Fruit fly (Drosophila melanogaster): ENCODE measurements around the gene jumu.

The jumu gene

dm6 chr3R:10332823-10333263 lies 17.1 kb upstream of the jumu start, which contains the start of gene sle (continued):
- TF ChIP-seq CG18599 (GFP tag; optimal IDR thresholded peaks at IDR 0.05) (no peak), ewg (GFP tag; optimal IDR thresholded peaks at IDR 0.05) (no peak), ase (GFP tag; IDR thresholded peaks at IDR 0.05) (no peak), gfzf (GFP tag; optimal IDR thresholded peaks at IDR 0.05) (peak; percentile 33), CG15514 (GFP tag; optimal IDR thresholded peaks at IDR 0.05) (peak; percentile 83), CG4282 (GFP tag; optimal IDR thresholded peaks at IDR 0.05) (peak; percentile 56), CG12769 (tag; optimal IDR thresholded peaks at IDR 0.05) (no peak), Sox102F (GFP tag; optimal IDR thresholded peaks at IDR 0.05) (no peak), Kr (GFP tag; optimal IDR thresholded peaks at IDR 0.05) (no peak), Chrac-16 (GFP tag; optimal IDR thresholded peaks at IDR 0.05) (peak; percentile 26), unc-4 (GFP tag; IDR thresholded peaks at IDR 0.05; ENCODE audit: partially characterized antibody) (peak; percentile 44; the same call in 1 of the 2 replicates), CG9609 (GFP tag; optimal IDR thresholded peaks at IDR 0.05) (peak; percentile 71), CG17568 (GFP tag; optimal IDR thresholded peaks at IDR 0.05) (no peak), hb (GFP tag; IDR thresholded peaks at IDR 0.05; ENCODE audit: partially characterized antibody) (no peak), CG8089 (GFP tag; optimal IDR thresholded peaks at IDR 0.05) (peak; percentile 26), sens (GFP tag) (no peak), ara (GFP tag; IDR thresholded peaks at IDR 0.05) (peak; percentile 41; the same call in 1 of the 2 replicates), tgo (GFP tag; IDR thresholded peaks at IDR 0.05) (0 out of 3 replicates have a peak, but pooled peaks have one; percentile 17), ro (GFP tag; IDR thresholded peaks at IDR 0.05) (no peak), Meics (GFP tag; optimal IDR thresholded peaks at IDR 0.05) (peak; percentile 43), CG15601 (tag; optimal IDR thresholded peaks at IDR 0.05) (no peak), CG32532 (GFP tag; IDR thresholded peaks at IDR 0.05) (no peak), Dbx (GFP tag; IDR thresholded peaks at IDR 0.05) (peak; percentile 73), CG2712 (tag; optimal IDR thresholded peaks at IDR 0.05) (peak; percentile 61), sna (GFP tag; IDR thresholded peaks at IDR 0.05; ENCODE audit: partially characterized antibody) (no peak), esg (GFP tag; conservative IDR thresholded peaks at IDR 0.05) (no peak), CG1647 (GFP tag; optimal IDR thresholded peaks at IDR 0.05) (peak; percentile 35), CG13424 (tag; optimal IDR thresholded peaks at IDR 0.05) (peak; percentile 41), stwl (tag; optimal IDR thresholded peaks at IDR 0.05) (peak; percentile 73), CG17361 (GFP tag; IDR thresholded peaks at IDR 0.05) (peak; percentile 76), pb (GFP tag; optimal IDR thresholded peaks at IDR 0.05) (peak; percentile 38), zfh1 (GFP tag; IDR thresholded peaks at IDR 0.05) (peak; percentile 50; the same call in 1 of the 3 replicates), CG1024 (GFP tag; IDR thresholded peaks at IDR 0.05) (no peak), CG10462 (GFP tag; optimal IDR thresholded peaks at IDR 0.05) (peak; percentile 27), CG2678 (tag; optimal IDR thresholded peaks at IDR 0.05) (no peak), mld (GFP tag; IDR thresholded peaks at IDR 0.05; ENCODE audit: partially characterized antibody) (no peak), CG13624 (GFP tag; optimal IDR thresholded peaks at IDR 0.05) (peak; percentile 64), Scr (GFP tag; IDR thresholded peaks at IDR 0.05; ENCODE audit: partially characterized antibody) (peak; percentile 59), CG31441 (GFP tag; IDR thresholded peaks at IDR 0.05) (no peak), aop (GFP tag; IDR thresholded peaks at IDR 0.05) (no peak), Hmr (GFP tag; optimal IDR thresholded peaks at IDR 0.05) (no peak), her (GFP tag; optimal IDR thresholded peaks at IDR 0.05) (peak; percentile 12), bcd (GFP tag; optimal IDR thresholded peaks at IDR 0.05) (no peak), twi (tag; optimal IDR thresholded peaks at IDR 0.05) (peak; percentile 68), yki (optimal IDR thresholded peaks at IDR 0.05) (no peak), sr (GFP tag; IDR thresholded peaks at IDR 0.05) (no peak), HHEX (GFP tag; optimal IDR thresholded peaks at IDR 0.05) (peak; percentile 57), Camta (GFP tag; optimal IDR thresholded peaks at IDR 0.05) (peak; percentile 51), CG34422 (GFP tag; IDR thresholded peaks at IDR 0.05) (peak; percentile 42; the same call in 1 of the 3 replicates), H2.0 (GFP tag; IDR thresholded peaks at IDR 0.05) (no peak), CG1233 (GFP tag; optimal IDR thresholded peaks at IDR 0.05) (peak; percentile 37)
